Worm (Caenorhabditis elegans): Measurements from ENCODE around the gene arcp-1.

ce11 chrIII:3797180-3798026, 38.2 kb upstream of the arcp-1 start:
- no peak for TF ChIP-seq unc-39 (tag; optimal IDR thresholded peaks at IDR 0.05)
- no peak for TF ChIP-seq aly-2 (tag; optimal IDR thresholded peaks at IDR 0.05)
- TF ChIP-seq ztf-11 (tag; optimal IDR thresholded peaks at IDR 0.05): no peak
- no peak for TF ChIP-seq nhr-12 (tag; optimal IDR thresholded peaks at IDR 0.05)
- no peak for TF ChIP-seq unc-62 (GFP tag; optimal IDR thresholded peaks at IDR 0.05)
- no peak for TF ChIP-seq skn-1 (tag; optimal IDR thresholded peaks at IDR 0.05)
- peak; percentile 96 for TF ChIP-seq elt-1 (tag; optimal IDR thresholded peaks at IDR 0.05)
- TF ChIP-seq egl-27 (tag; optimal IDR thresholded peaks at IDR 0.05): no peak
